Worm (Caenorhabditis elegans): ENCODE data around the gene grd-8.

DNA sequence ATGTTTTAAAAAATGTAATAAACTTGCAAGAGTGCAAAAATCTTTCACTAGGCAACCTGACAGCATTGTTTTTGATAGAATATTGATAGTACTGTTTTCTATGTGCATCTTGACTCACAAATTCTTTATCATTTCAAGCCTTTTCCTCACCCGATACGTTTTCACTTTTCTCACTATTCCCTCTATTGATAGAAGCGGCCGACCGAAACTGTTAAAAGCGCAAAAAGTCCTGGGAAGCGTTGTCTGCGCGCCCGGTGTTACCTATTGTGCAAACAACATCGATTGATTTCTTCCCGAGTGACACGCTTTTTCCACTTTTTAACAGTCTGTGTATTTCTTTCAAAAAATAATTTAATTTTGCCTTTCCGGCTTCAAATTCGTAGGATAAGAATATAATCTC lies 45.7 kb downstream of the grd-8 start:
- no peak for TF ChIP-seq lsy-2 (tag; optimal IDR thresholded peaks at IDR 0.05)
- no peak for TF ChIP-seq mep-1 (tag; optimal IDR thresholded peaks at IDR 0.05)
- no peak for TF ChIP-seq ztf-11 (tag; optimal IDR thresholded peaks at IDR 0.05)
- no peak for TF ChIP-seq pha-4 (tag; optimal IDR thresholded peaks at IDR 0.05)
- no peak for TF ChIP-seq snpc-4 (tag; optimal IDR thresholded peaks at IDR 0.05)
- no peak for TF ChIP-seq nhr-28 (tag; optimal IDR thresholded peaks at IDR 0.05)
- no peak for TF ChIP-seq nhr-76 (tag; optimal IDR thresholded peaks at IDR 0.05)
